Fruit fly (Drosophila melanogaster): ENCODE data around the gene tgo.

The tgo gene

dm6 chr3R:9062756-9063155 lies 42.9 kb upstream of the tgo start (continued):
- TF ChIP-seq ss (GFP tag; optimal IDR thresholded peaks at IDR 0.05): no peak
- no peak for TF ChIP-seq spab (GFP tag; optimal IDR thresholded peaks at IDR 0.05)
- no peak for TF ChIP-seq fd85E (GFP tag; optimal IDR thresholded peaks at IDR 0.05)
- no peak for TF ChIP-seq dsx (GFP tag; optimal IDR thresholded peaks at IDR 0.05; ENCODE audit: poor library complexity, severe bottlenecking)
- peak; percentile 50 for TF ChIP-seq CG15336 (GFP tag; IDR thresholded peaks at IDR 0.05)
- peak; percentile 74 for TF ChIP-seq eg (GFP tag; IDR thresholded peaks at IDR 0.05)
- TF ChIP-seq CG16779 (tag; optimal IDR thresholded peaks at IDR 0.05): no peak
- no peak for TF ChIP-seq Hr38 (GFP tag; optimal IDR thresholded peaks at IDR 0.05)
- no peak for TF ChIP-seq Eip93F (GFP tag; optimal IDR thresholded peaks at IDR 0.05)
- peak; percentile 12 for TF ChIP-seq CG6792 (GFP tag; optimal IDR thresholded peaks at IDR 0.05)
- TF ChIP-seq CG9139 (GFP tag; optimal IDR thresholded peaks at IDR 0.05): no peak
- no peak for TF ChIP-seq CG32006 (GFP tag; optimal IDR thresholded peaks at IDR 0.05)
- TF ChIP-seq CG11294 (GFP tag; IDR thresholded peaks at IDR 0.05): peak; percentile 33; the same call in 1 of the 2 replicates
- TF ChIP-seq Sox14 (GFP tag; optimal IDR thresholded peaks at IDR 0.05): no peak
- no peak for TF ChIP-seq CG3032 (tag; optimal IDR thresholded peaks at IDR 0.05)
- TF ChIP-seq Blimp-1 (GFP tag; optimal IDR thresholded peaks at IDR 0.05): no peak
- no peak for TF ChIP-seq CG10669 (GFP tag; optimal IDR thresholded peaks at IDR 0.05)
- no peak for TF ChIP-seq CG34406 (GFP tag; optimal IDR thresholded peaks at IDR 0.05)

- TF ChIP-seq lz (GFP tag; optimal IDR thresholded peaks at IDR 0.05) (peak; percentile 83), CG1621 (tag; optimal IDR thresholded peaks at IDR 0.05) (peak; percentile 68), CG4318 (GFP tag; optimal IDR thresholded peaks at IDR 0.05) (peak; percentile 96), vri (GFP tag; optimal IDR thresholded peaks at IDR 0.05) (peak; percentile 78), fkh (GFP tag; optimal IDR thresholded peaks at IDR 0.05) (peak; percentile 58), pdm3 (GFP tag; optimal IDR thresholded peaks at IDR 0.05) (peak; percentile 87), CG11902 (GFP tag; optimal IDR thresholded peaks at IDR 0.05) (peak; percentile 22), fd85E (GFP tag; optimal IDR thresholded peaks at IDR 0.05) (peak; percentile 59), CG10669 (GFP tag; optimal IDR thresholded peaks at IDR 0.05) (peak; percentile 73), Ets96B (tag; optimal IDR thresholded peaks at IDR 0.05) (peak; percentile 86), salr (GFP tag; optimal IDR thresholded peaks at IDR 0.05) (peak; percentile 15 to 97), acj6 (GFP tag; optimal IDR thresholded peaks at IDR 0.05) (peak; percentile 87), CG11762 (GFP tag; optimal IDR thresholded peaks at IDR 0.05; ENCODE audit: insufficient read depth) (peak; percentile 72), cyc (GFP tag; optimal IDR thresholded peaks at IDR 0.05) (peak; percentile 87), eg (GFP tag; IDR thresholded peaks at IDR 0.05) (no peak), fd59A (GFP tag; optimal IDR thresholded peaks at IDR 0.05) (peak; percentile 58), dsx (GFP tag; optimal IDR thresholded peaks at IDR 0.05; ENCODE audit: poor library complexity, severe bottlenecking) (peak; percentile 86), CG11294 (GFP tag; IDR thresholded peaks at IDR 0.05) (no peak), achi (GFP tag; optimal IDR thresholded peaks at IDR 0.05) (peak; percentile 92), CG9139 (GFP tag; optimal IDR thresholded peaks at IDR 0.05) (peak; percentile 85), Blimp-1 (GFP tag; optimal IDR thresholded peaks at IDR 0.05) (peak; percentile 100), CG31627 (GFP tag; optimal IDR thresholded peaks at IDR 0.05) (peak; percentile 68), CG6792 (GFP tag; optimal IDR thresholded peaks at IDR 0.05) (peak; percentile 86), Met (GFP tag; optimal IDR thresholded peaks at IDR 0.05) (peak; percentile 91), Sox14 (GFP tag; optimal IDR thresholded peaks at IDR 0.05) (peak; percentile 86), ss (GFP tag; optimal IDR thresholded peaks at IDR 0.05) (peak; percentile 89 to 92), CG8319 (GFP tag; optimal IDR thresholded peaks at IDR 0.05) (peak; percentile 76), Hr39 (GFP tag; optimal IDR thresholded peaks at IDR 0.05) (peak; percentile 62), topi (GFP tag; optimal IDR thresholded peaks at IDR 0.05) (peak; percentile 92), Eip75B (GFP tag; optimal IDR thresholded peaks at IDR 0.05) (peak; percentile 79), CG3919 (GFP tag; optimal IDR thresholded peaks at IDR 0.05) (peak; percentile 93), Smox (GFP tag; optimal IDR thresholded peaks at IDR 0.05) (peak; percentile 90), svp (GFP tag) (peak; percentile 88), CG3032 (tag; optimal IDR thresholded peaks at IDR 0.05) (peak; percentile 85), CG16779 (tag; optimal IDR thresholded peaks at IDR 0.05) (peak; percentile 83), CG6808 (GFP tag; optimal IDR thresholded peaks at IDR 0.05) (peak; percentile 86), spab (GFP tag; optimal IDR thresholded peaks at IDR 0.05) (peak; percentile 77), Hr38 (GFP tag; optimal IDR thresholded peaks at IDR 0.05) (peak; percentile 34), Sox102F (GFP tag; optimal IDR thresholded peaks at IDR 0.05) (peak; percentile 92), CG6163 (GFP tag; IDR thresholded peaks at IDR 0.05) (no peak), CG10631 (GFP tag; optimal IDR thresholded peaks at IDR 0.05) (peak; percentile 93), CG32006 (GFP tag; optimal IDR thresholded peaks at IDR 0.05) (peak; percentile 99), net (GFP tag; optimal IDR thresholded peaks at IDR 0.05) (peak; percentile 95)
Observed at dm6 chr3R:9057398-9058058, 37.7 kb upstream of the tgo start.

Measured in whole organism, prepupa.